Worm (Caenorhabditis elegans) whole organism, young adult: ENCODE results near the gene clec-54.
A peak's percentile ranks its signal among the peaks of the same experiment; 100 is the strongest.

Source experiments
- B0261.1 ChIP-seq: sonication (generic microtip); optimal IDR thresholded peaks from 2 replicates; lab custom pipeline; 2016; ENCODE audit warnings: mild to moderate bottlenecking, missing genetic modification characterization, moderate library complexity, missing compliant biosample characterization
- C06A6.2 ChIP-seq: fragments of 200-800 bp; sonication (Bioruptor generic); conservative IDR thresholded peaks from 2 replicates; pipeline ENCODE4 v1.3.6; 2022; ENCODE audit warnings: missing genetic modification characterization, missing compliant biosample characterization
- C17E4.6 ChIP-seq: fragments of 200-800 bp; sonication (Bioruptor generic); IDR thresholded peaks from 2 replicates; pipeline ENCODE4 v1.3.6; 2022; ENCODE audit warnings: missing genetic modification reagents, missing genetic modification characterization, missing compliant biosample characterization
- F10E7.11 ChIP-seq: sonication (generic microtip); optimal IDR thresholded peaks from 2 replicates; lab custom pipeline; 2017; ENCODE audit warnings: mild to moderate bottlenecking, missing genetic modification characterization, moderate library complexity, missing compliant biosample characterization
- F33H1.4 ChIP-seq: fragments of 200-800 bp; sonication (Bioruptor generic); IDR thresholded peaks from 2 replicates; pipeline ENCODE4 v1.3.6; 2022; ENCODE audit warnings: missing genetic modification reagents, missing genetic modification characterization, missing compliant biosample characterization
- Y56A3A.18 ChIP-seq: fragments of 200-800 bp; sonication (Bioruptor generic); IDR thresholded peaks from 2 replicates; pipeline ENCODE4 v1.3.6; 2022; ENCODE audit warnings: missing genetic modification reagents, missing genetic modification characterization, missing compliant biosample characterization
- Y95B8A.8 ChIP-seq: fragments of 200-800 bp; sonication (Bioruptor generic); IDR thresholded peaks from 2 replicates; pipeline ENCODE4 v1.3.6; 2022; ENCODE audit warnings: missing genetic modification reagents, missing genetic modification characterization, missing compliant biosample characterization
- ama-1 ChIP-seq, 3 experiments: fragments of 150-350 bp in 1 of 3; sonication (generic microtip) in 2 of 3; optimal IDR thresholded peaks; 2 replicates each; lab custom pipeline; 2014 to 2018; ENCODE audit warnings: missing biosample characterization in 2 of 3, missing genetic modification characterization in 2 of 3, missing genetic modification reagents in 2 of 3
- aptf-3 ChIP-seq: fragments of 200-800 bp; sonication (Bioruptor generic); IDR thresholded peaks from 2 replicates; pipeline ENCODE4 v1.3.6; 2022; ENCODE audit warnings: missing genetic modification characterization, missing compliant biosample characterization
- bed-1 ChIP-seq: fragments of 200-800 bp; sonication (Bioruptor generic); IDR thresholded peaks from 2 replicates; pipeline ENCODE4 v1.3.6; 2022; ENCODE audit warnings: missing genetic modification reagents, missing genetic modification characterization, missing compliant biosample characterization
- dox-1 ChIP-seq: fragments of 200-800 bp; sonication (Bioruptor generic); IDR thresholded peaks from 2 replicates; pipeline ENCODE4 v1.3.6; 2022; ENCODE audit warnings: missing genetic modification reagents, missing genetic modification characterization, missing compliant biosample characterization
- egl-44 ChIP-seq: fragments of 200-800 bp; sonication (Bioruptor generic); IDR thresholded peaks from 2 replicates; pipeline ENCODE4 v1.3.6; 2022; ENCODE audit warnings: missing genetic modification reagents, missing genetic modification characterization, missing compliant biosample characterization
- ekl-4 ChIP-seq: fragments of 200-800 bp; sonication (Bioruptor generic); IDR thresholded peaks from 2 replicates; pipeline ENCODE4 v1.3.6; 2022; ENCODE audit warnings: missing genetic modification reagents, missing genetic modification characterization, missing compliant biosample characterization
- hmg-20 ChIP-seq: fragments of 200-800 bp; sonication (Bioruptor generic); IDR thresholded peaks from 2 replicates; pipeline ENCODE4 v1.3.6; 2022; ENCODE audit warnings: missing genetic modification reagents, missing genetic modification characterization, missing compliant biosample characterization
- lin-35 ChIP-seq, 3 experiments: fragments of 150-350 bp in 2 of 3; sonication (generic microtip) in 1 of 3; optimal IDR thresholded peaks; 2 replicates each; lab custom pipeline; 2014 to 2018; ENCODE audit warnings: missing biosample characterization in 3 of 3, missing genetic modification characterization in 3 of 3, missing genetic modification reagents in 3 of 3
- lin-54 ChIP-seq: fragments of 200-800 bp; sonication (Bioruptor generic); optimal IDR thresholded peaks from 2 replicates; lab custom pipeline; 2018; ENCODE audit warnings: mild to moderate bottlenecking, missing genetic modification characterization, missing compliant biosample characterization
- lsy-27 ChIP-seq: sonication (generic microtip); optimal IDR thresholded peaks from 2 replicates; lab custom pipeline; 2017; ENCODE audit warnings: missing genetic modification characterization, mild to moderate bottlenecking, missing compliant biosample characterization, antibody characterized with exemption, missing genotype, borderline replicate concordance; ENCODE audit not compliant: insufficient read depth
- madf-10 ChIP-seq: sonication (generic microtip); optimal IDR thresholded peaks from 2 replicates; lab custom pipeline; 2016; ENCODE audit warnings: mild to moderate bottlenecking, missing genetic modification characterization, missing compliant biosample characterization
- mel-28 ChIP-seq: sonication (generic microtip); optimal IDR thresholded peaks from 2 replicates; lab custom pipeline; 2016; ENCODE audit warnings: borderline replicate concordance, mild to moderate bottlenecking, missing genetic modification characterization, missing compliant biosample characterization
- nfya-1 ChIP-seq: sonication (generic microtip); optimal IDR thresholded peaks from 2 replicates; lab custom pipeline; 2017; ENCODE audit warnings: antibody characterized with exemption, missing compliant biosample characterization, missing genetic modification characterization, borderline replicate concordance; ENCODE audit not compliant: insufficient read depth
- nhr-120 ChIP-seq: fragments of 200-800 bp; sonication (Bioruptor generic); IDR thresholded peaks from 2 replicates; pipeline ENCODE4 v1.3.6; 2022; ENCODE audit warnings: missing genetic modification characterization, missing compliant biosample characterization
- nhr-80 ChIP-seq: sonication (generic microtip); optimal IDR thresholded peaks from 2 replicates; lab custom pipeline; 2016; ENCODE audit warnings: missing genetic modification characterization, missing compliant biosample characterization
- rpc-1 ChIP-seq, 2 experiments: fragments of 150-350 bp in 1 of 2; sonication (generic microtip) in 1 of 2; optimal IDR thresholded peaks; 2 replicates each; lab custom pipeline; 2014 to 2018; ENCODE audit warnings: missing biosample characterization in 1 of 2, missing genetic modification characterization in 1 of 2, missing genetic modification reagents in 1 of 2, missing genotype in 1 of 2
- sea-2 ChIP-seq: fragments of 200-800 bp; sonication (Bioruptor generic); IDR thresholded peaks from 2 replicates; pipeline ENCODE4 v1.3.6; 2022; ENCODE audit warnings: missing genetic modification characterization, missing compliant biosample characterization
- snpc-1.3 ChIP-seq: sonication (generic microtip); optimal IDR thresholded peaks from 2 replicates; lab custom pipeline; 2017; ENCODE audit warnings: missing genetic modification characterization, mild to moderate bottlenecking, missing compliant biosample characterization, antibody characterized with exemption, moderate library complexity, missing genotype, missing genetic modification reagents; ENCODE audit not compliant: insufficient read depth
- snpc-3.4 ChIP-seq: sonication (generic microtip); optimal IDR thresholded peaks from 2 replicates; lab custom pipeline; 2017; ENCODE audit warnings: missing genetic modification characterization, mild to moderate bottlenecking, missing compliant biosample characterization, antibody characterized with exemption, moderate library complexity, missing genotype, missing genetic modification reagents
- sptf-2 ChIP-seq: fragments of 200-800 bp; sonication (Bioruptor generic); optimal IDR thresholded peaks from 2 replicates; lab custom pipeline; 2018; ENCODE audit warnings: mild to moderate bottlenecking, missing genetic modification characterization, missing compliant biosample characterization
- tbp1 ChIP-seq: fragments of 200-800 bp; sonication (Bioruptor generic); optimal IDR thresholded peaks from 2 replicates; lab custom pipeline; 2018; ENCODE audit warnings: mild to moderate bottlenecking, missing genetic modification characterization, missing compliant biosample characterization
- xnd-1 ChIP-seq: sonication (generic microtip); optimal IDR thresholded peaks from 2 replicates; lab custom pipeline; 2016; ENCODE audit warnings: missing genotype, missing genetic modification reagents, missing genetic modification characterization, missing compliant biosample characterization
- ztf-6 ChIP-seq: fragments of 200-800 bp; sonication (Bioruptor generic); IDR thresholded peaks from 2 replicates; pipeline ENCODE4 v1.3.6; 2022; ENCODE audit warnings: missing genetic modification reagents, missing genetic modification characterization, missing compliant biosample characterization

Gene clec-54

ce11 chrV:14476680-14477079 lies at the start of gene clec-54:
Gene clec-54, plus strand, starts transcription at chrV:14476903.
- no peak for TF ChIP-seq Y56A3A.18 (GFP tag; lab: Robert Waterston, UW)
- peak; percentile 35 for TF ChIP-seq nhr-80 (tag; lab: Kevin White, UChicago)
- no peak for TF ChIP-seq nfya-1
- no peak for TF ChIP-seq tbp1

- TF ChIP-seq madf-10 (tag; lab: Kevin White, UChicago) (no peak), snpc-1.3 (tag; lab: Kevin White, UChicago) (no peak), Y95B8A.8 (GFP tag; lab: Robert Waterston, UW) (no peak)
Observed at ce11 chrV:14427069-14427825, 49.5 kb upstream of the clec-54 start.

- TF ChIP-seq ztf-6 (no peak), egl-44 (GFP tag; lab: Robert Waterston, UW) (no peak), ama-1 (optimal IDR thresholded peaks at IDR 0.05; lab: Kevin White, UChicago) (no peak), ama-1 (GFP tag; optimal IDR thresholded peaks at IDR 0.05; lab: Kevin White, UChicago) (no peak), nhr-120 (no peak), snpc-3.4 (tag; lab: Kevin White, UChicago) (no peak), sptf-2 (no peak), sea-2 (GFP tag; lab: Robert Waterston, UW) (no peak), C17E4.6 (no peak)
Observed at ce11 chrV:14428865-14429264, 47.8 kb upstream of the clec-54 start, which contains the start of gene F23B12.1. Gene F23B12.1, plus strand, starts transcription at chrV:14429165.

ce11 chrV:14432259-14432658 lies 44.4 kb upstream of the clec-54 start, which contains the start of gene egl-1:
Gene egl-1, minus strand, starts transcription at chrV:14432359.
- TF ChIP-seq xnd-1 (no peak), mel-28 (tag; lab: Kevin White, UChicago) (no peak), aptf-3 (GFP tag; lab: Robert Waterston, UW) (0 out of 2 replicates have a peak, but pooled peaks have one; percentile 35), C06A6.2 (no peak), bed-1 (no peak), dox-1 (GFP tag; lab: Robert Waterston, UW) (no peak), madf-10 (tag; lab: Kevin White, UChicago) (no peak)

- no peak for TF ChIP-seq ekl-4
- no peak for TF ChIP-seq F10E7.11 (tag; lab: Kevin White, UChicago)
- TF ChIP-seq hmg-20 (GFP tag; lab: Robert Waterston, UW) = no peak
- no peak for TF ChIP-seq B0261.1 (tag; lab: Kevin White, UChicago)
- TF ChIP-seq xnd-1 = no peak
- TF ChIP-seq rpc-1 (optimal IDR thresholded peaks at IDR 0.05; lab: Kevin White, UChicago) = no peak
- no peak for TF ChIP-seq rpc-1 (tag; optimal IDR thresholded peaks at IDR 0.05; lab: Kevin White, UChicago)
- no peak for TF ChIP-seq lin-54
- TF ChIP-seq F33H1.4 (GFP tag; lab: Robert Waterston, UW) = no peak
- TF ChIP-seq lin-35 (GFP tag; optimal IDR thresholded peaks at IDR 0.05; lab: Kevin White, UChicago) = no peak
- TF ChIP-seq lsy-27 (tag; lab: Kevin White, UChicago) = no peak
Observed at ce11 chrV:14433584-14433983, 43.1 kb upstream of the clec-54 start.
